Fruit fly (Drosophila melanogaster) whole organism, adult: Measurements from ENCODE around the gene CG11698.

Source experiments
- CG11617 ChIP-seq: fragments of 200-800 bp; sonication (Bioruptor generic); optimal IDR thresholded peaks from 2 replicates; lab custom pipeline; 2017; ENCODE audit warnings: mild to moderate bottlenecking, missing biosample characterization, missing genetic modification reagents, missing genetic modification characterization
- CG12768 ChIP-seq: fragments of 200-800 bp; sonication (Bioruptor generic); optimal IDR thresholded peaks from 2 replicates; lab custom pipeline; 2017; ENCODE audit warnings: missing biosample characterization, missing genetic modification characterization, mild to moderate bottlenecking, moderate library complexity, missing genetic modification reagents
- CG14711 ChIP-seq: fragments of 200-800 bp; sonication (Bioruptor generic); optimal IDR thresholded peaks from 2 replicates; lab custom pipeline; 2018; ENCODE audit warnings: missing biosample characterization, mild to moderate bottlenecking, missing genetic modification characterization, moderate library complexity
- CG1620 ChIP-seq: fragments of 200-800 bp; sonication (Bioruptor generic); optimal IDR thresholded peaks from 2 replicates; lab custom pipeline; 2016; ENCODE audit warnings: missing biosample characterization, missing genetic modification characterization
- CG33017 ChIP-seq: fragments of 200-800 bp; sonication (Bioruptor generic); optimal IDR thresholded peaks from 2 replicates; lab custom pipeline; 2018; ENCODE audit warnings: missing biosample characterization, mild to moderate bottlenecking, missing genetic modification characterization, moderate library complexity
- CG5204 ChIP-seq: fragments of 200-800 bp; sonication (Bioruptor generic); optimal IDR thresholded peaks from 2 replicates; lab custom pipeline; 2016; ENCODE audit warnings: missing biosample characterization, missing genetic modification characterization
- CG7045 ChIP-seq: fragments of 200-800 bp; sonication (Bioruptor generic); optimal IDR thresholded peaks from 2 replicates; lab custom pipeline; 2017; ENCODE audit warnings: missing biosample characterization, mild to moderate bottlenecking, missing genetic modification characterization
- CG7101 ChIP-seq: fragments of 200-800 bp; sonication (Bioruptor generic); optimal IDR thresholded peaks from 2 replicates; lab custom pipeline; 2018; ENCODE audit warnings: missing biosample characterization, mild to moderate bottlenecking, missing genetic modification characterization, moderate library complexity
- Clk ChIP-seq: fragments of 200-800 bp; sonication (Bioruptor generic); optimal IDR thresholded peaks from 2 replicates; lab custom pipeline; 2017; ENCODE audit warnings: missing biosample characterization, missing genetic modification characterization
- Hr96 ChIP-seq: fragments of 200-800 bp; sonication (Bioruptor generic); optimal IDR thresholded peaks from 2 replicates; lab custom pipeline; 2016; ENCODE audit warnings: missing biosample characterization, missing genetic modification characterization
- Mnt ChIP-seq: fragments of 200-800 bp; sonication (Bioruptor generic); optimal IDR thresholded peaks from 2 replicates; lab custom pipeline; 2016; ENCODE audit warnings: missing biosample characterization, mild to moderate bottlenecking, missing genetic modification characterization
- bab1 ChIP-seq: fragments of 200-800 bp; sonication (Bioruptor generic); optimal IDR thresholded peaks from 3 replicates; lab custom pipeline; 2019; ENCODE audit warnings: missing biosample characterization, mild to moderate bottlenecking, missing genetic modification characterization, moderate library complexity
- cic ChIP-seq: fragments of 200-800 bp; sonication (Bioruptor generic); optimal IDR thresholded peaks from 2 replicates; lab custom pipeline; 2017; ENCODE audit warnings: missing biosample characterization, mild to moderate bottlenecking, missing genetic modification characterization, moderate library complexity
- cnc ChIP-seq, 2 experiments: fragments of >200 bp; optimal IDR thresholded peaks; 2 replicates each; lab custom pipeline; 2017
- kay ChIP-seq: fragments of 200-800 bp; sonication (Bioruptor generic); peaks from one replicate; lab custom pipeline; 2016; ENCODE audit warnings: missing biosample characterization, missing genetic modification characterization, borderline replicate concordance
- ovo ChIP-seq: fragments of 200-800 bp; sonication (Bioruptor generic); optimal IDR thresholded peaks from 2 replicates; lab custom pipeline; 2016; ENCODE audit warnings: missing biosample characterization, missing genetic modification characterization
- pad ChIP-seq: fragments of 200-800 bp; sonication (Bioruptor generic); optimal IDR thresholded peaks from 3 replicates; lab custom pipeline; 2017; ENCODE audit warnings: missing biosample characterization, missing genetic modification characterization, mild to moderate bottlenecking, moderate library complexity, missing genetic modification reagents
- tj ChIP-seq: fragments of 200-800 bp; sonication (Bioruptor generic); optimal IDR thresholded peaks from 3 replicates; lab custom pipeline; 2017; ENCODE audit warnings: missing biosample characterization, mild to moderate bottlenecking, missing genetic modification characterization, moderate library complexity
- toe ChIP-seq: fragments of 200-800 bp; sonication (Bioruptor generic); optimal IDR thresholded peaks from 2 replicates; lab custom pipeline; 2016; ENCODE audit warnings: missing biosample characterization, missing genetic modification characterization

Gene CG11698

dm6 chr3R:8316344-8317105 lies 4.5 kb downstream of the CG11698 start, which contains the start of gene Coq2:
Gene Coq2, minus strand, starts transcription at chr3R:8316543.
- TF ChIP-seq tj (peak; percentile 21), Clk (no peak), pad (GFP tag; lab: Kevin White, UChicago) (peak; percentile 99), cnc (optimal IDR thresholded peaks at IDR 0.05; lab: Kevin White, UChicago) (no peak), ovo (GFP tag; lab: Kevin White, UChicago) (peak; percentile 28), bab1 (peak; percentile 61)

dm6 chr3R:8317215-8317614 lies 5.2 kb downstream of the CG11698 start, which contains the start of gene Ctr1B:
Gene Ctr1B, plus strand, starts transcription at chr3R:8317612.
- no peak for TF ChIP-seq kay (GFP tag; lab: Kevin White, UChicago)
- no peak for TF ChIP-seq cnc (optimal IDR thresholded peaks at IDR 0.05; lab: Kevin White, UChicago)

- TF ChIP-seq CG14711 (tag; lab: Kevin White, UChicago) = peak; percentile 29
- no peak for TF ChIP-seq Hr96 (GFP tag; lab: Kevin White, UChicago)
- TF ChIP-seq tj = no peak
- TF ChIP-seq Clk = no peak
- peak; percentile 27 for TF ChIP-seq CG7101 (tag; lab: Kevin White, UChicago)
- TF ChIP-seq CG7045 (GFP tag; lab: Kevin White, UChicago) = peak; percentile 6
- no peak for TF ChIP-seq Mnt (GFP tag; lab: Kevin White, UChicago)
- no peak for TF ChIP-seq CG11617
- TF ChIP-seq cic (GFP tag; lab: Kevin White, UChicago) = peak; percentile 37
- TF ChIP-seq pad (GFP tag; lab: Kevin White, UChicago) = no peak
- TF ChIP-seq bab1 = no peak
- no peak for TF ChIP-seq toe (GFP tag; lab: Kevin White, UChicago)
- no peak for TF ChIP-seq ovo (GFP tag; lab: Kevin White, UChicago)
- peak; percentile 60 for TF ChIP-seq CG33017 (tag; lab: Kevin White, UChicago)
These were observed 5.8 kb downstream of the CG11698 start for dm6 chr3R:8317709-8318335.

- TF ChIP-seq CG1620 (GFP tag; lab: Kevin White, UChicago) (no peak), ovo (GFP tag; lab: Kevin White, UChicago) (no peak)
These were observed 9.5 kb downstream of the CG11698 start, which contains the start of gene Or85a for dm6 chr3R:8321447-8321846. Gene Or85a, plus strand, starts transcription at chr3R:8321747.

- TF ChIP-seq tj = no peak
- TF ChIP-seq CG5204 (GFP tag; lab: Kevin White, UChicago) = no peak
- no peak for TF ChIP-seq CG7101 (tag; lab: Kevin White, UChicago)
These were observed 12.0 kb downstream of the CG11698 start, which contains the start of gene CG7443 for dm6 chr3R:8324016-8324415. Gene CG7443, plus strand, starts transcription at chr3R:8324316.

- TF ChIP-seq CG7101 (tag; lab: Kevin White, UChicago) (no peak), cnc (optimal IDR thresholded peaks at IDR 0.05; lab: Kevin White, UChicago) (no peak), CG1620 (GFP tag; lab: Kevin White, UChicago) (no peak), ovo (GFP tag; lab: Kevin White, UChicago) (no peak), CG5204 (GFP tag; lab: Kevin White, UChicago) (no peak), CG14711 (tag; lab: Kevin White, UChicago) (no peak)
These were observed 14.9 kb downstream of the CG11698 start for dm6 chr3R:8326884-8327283.

- TF ChIP-seq CG12768 (GFP tag; lab: Kevin White, UChicago) (no peak), bab1 (no peak), cic (GFP tag; lab: Kevin White, UChicago) (no peak), CG11617 (no peak), toe (GFP tag; lab: Kevin White, UChicago) (no peak), kay (GFP tag; lab: Kevin White, UChicago) (peak; percentile 86), ovo (GFP tag; lab: Kevin White, UChicago) (no peak), CG5204 (GFP tag; lab: Kevin White, UChicago) (no peak)
These were observed 16.2 kb downstream of the CG11698 start for dm6 chr3R:8327967-8328789.
